Fruit fly (Drosophila melanogaster): ENCODE measurements around the gene csw.
A peak's percentile ranks its signal among the peaks of the same experiment; 100 is the strongest.

Gene csw

DNA sequence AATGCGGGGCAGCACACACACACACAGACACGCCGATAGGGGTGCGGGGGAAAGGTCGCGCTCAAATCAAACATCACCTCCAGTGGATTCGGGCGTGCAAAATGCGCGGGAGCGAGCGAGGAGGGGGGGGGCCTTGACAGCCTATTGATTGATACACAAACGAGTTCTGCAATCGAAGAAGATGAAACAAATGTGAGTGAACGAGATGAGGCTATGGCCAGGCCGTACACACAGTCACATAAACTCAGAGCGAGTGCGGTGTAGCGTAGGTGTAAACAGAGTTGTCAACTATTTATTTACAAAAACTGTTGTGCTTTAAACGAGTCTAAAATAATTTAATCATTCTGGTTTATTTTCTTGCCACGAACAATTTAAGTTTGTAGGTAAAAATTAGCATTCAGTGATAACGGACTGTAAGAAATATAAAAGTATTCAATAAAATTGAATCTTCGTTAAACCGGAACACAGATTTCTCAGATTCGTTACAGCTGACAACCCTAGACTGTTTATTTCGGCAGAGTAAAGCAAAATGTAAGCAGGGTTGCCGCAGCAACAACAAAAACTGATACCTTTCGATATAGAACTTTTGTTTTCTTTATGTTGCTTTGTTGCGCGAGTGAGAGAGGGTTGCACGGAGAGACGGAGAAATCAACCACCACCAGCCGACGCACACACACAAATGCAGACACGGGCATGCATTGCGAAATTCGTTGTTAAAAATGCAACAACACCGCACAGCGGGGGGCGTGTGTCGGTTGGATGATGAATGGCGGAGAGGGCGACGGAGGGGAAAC, 41.1 kb downstream of the csw start (continued):
- TF ChIP-seq CG9727 (GFP tag; optimal IDR thresholded peaks at IDR 0.05) (peak; percentile 91), jing (GFP tag; optimal IDR thresholded peaks at IDR 0.05) (peak; percentile 73), Tbp (GFP tag; optimal IDR thresholded peaks at IDR 0.05) (no peak), zf30C (GFP tag; optimal IDR thresholded peaks at IDR 0.05) (no peak), CG7839 (tag; optimal IDR thresholded peaks at IDR 0.05) (peak; percentile 93), lmd (GFP tag; IDR thresholded peaks at IDR 0.05) (peak; percentile 86), Poxn (GFP tag; IDR thresholded peaks at IDR 0.05) (no peak; the same call in 1 of the 2 replicates), CG8089 (GFP tag; optimal IDR thresholded peaks at IDR 0.05) (peak; percentile 65), run (tag; optimal IDR thresholded peaks at IDR 0.05) (peak; percentile 87), Six4 (GFP tag; optimal IDR thresholded peaks at IDR 0.05) (peak; percentile 77), CG6689 (GFP tag; IDR thresholded peaks at IDR 0.05) (peak; percentile 89), danr (GFP tag; IDR thresholded peaks at IDR 0.05) (peak; percentile 76), gsb-n (tag; optimal IDR thresholded peaks at IDR 0.05) (peak; percentile 88), aop (GFP tag; IDR thresholded peaks at IDR 0.05) (no peak), dimm (GFP tag; IDR thresholded peaks at IDR 0.05) (peak; percentile 42; the same call in 1 of the 2 replicates), stwl (tag; optimal IDR thresholded peaks at IDR 0.05) (peak; percentile 53), Max (GFP tag; optimal IDR thresholded peaks at IDR 0.05) (peak; percentile 83), CG9817 (tag; optimal IDR thresholded peaks at IDR 0.05) (peak; percentile 87), CG11247 (GFP tag; IDR thresholded peaks at IDR 0.05) (peak; percentile 78), CG12391 (tag; optimal IDR thresholded peaks at IDR 0.05) (peak; percentile 93), fd96Cb (tag; optimal IDR thresholded peaks at IDR 0.05) (peak; percentile 87), chinmo (GFP tag; IDR thresholded peaks at IDR 0.05; ENCODE audit: partially characterized antibody) (peak; percentile 85; the same call in 3 of the 4 replicates), CoRest (tag; optimal IDR thresholded peaks at IDR 0.05) (peak; percentile 94), CG17385 (GFP tag; optimal IDR thresholded peaks at IDR 0.05) (peak; percentile 89), CG10959 (GFP tag; IDR thresholded peaks at IDR 0.05) (peak; percentile 71), tna (GFP tag; IDR thresholded peaks at IDR 0.05; ENCODE audit: partially characterized antibody) (no peak), CG2199 (GFP tag; IDR thresholded peaks at IDR 0.05) (peak; percentile 43; the same call in 1 of the 3 replicates)

DNA sequence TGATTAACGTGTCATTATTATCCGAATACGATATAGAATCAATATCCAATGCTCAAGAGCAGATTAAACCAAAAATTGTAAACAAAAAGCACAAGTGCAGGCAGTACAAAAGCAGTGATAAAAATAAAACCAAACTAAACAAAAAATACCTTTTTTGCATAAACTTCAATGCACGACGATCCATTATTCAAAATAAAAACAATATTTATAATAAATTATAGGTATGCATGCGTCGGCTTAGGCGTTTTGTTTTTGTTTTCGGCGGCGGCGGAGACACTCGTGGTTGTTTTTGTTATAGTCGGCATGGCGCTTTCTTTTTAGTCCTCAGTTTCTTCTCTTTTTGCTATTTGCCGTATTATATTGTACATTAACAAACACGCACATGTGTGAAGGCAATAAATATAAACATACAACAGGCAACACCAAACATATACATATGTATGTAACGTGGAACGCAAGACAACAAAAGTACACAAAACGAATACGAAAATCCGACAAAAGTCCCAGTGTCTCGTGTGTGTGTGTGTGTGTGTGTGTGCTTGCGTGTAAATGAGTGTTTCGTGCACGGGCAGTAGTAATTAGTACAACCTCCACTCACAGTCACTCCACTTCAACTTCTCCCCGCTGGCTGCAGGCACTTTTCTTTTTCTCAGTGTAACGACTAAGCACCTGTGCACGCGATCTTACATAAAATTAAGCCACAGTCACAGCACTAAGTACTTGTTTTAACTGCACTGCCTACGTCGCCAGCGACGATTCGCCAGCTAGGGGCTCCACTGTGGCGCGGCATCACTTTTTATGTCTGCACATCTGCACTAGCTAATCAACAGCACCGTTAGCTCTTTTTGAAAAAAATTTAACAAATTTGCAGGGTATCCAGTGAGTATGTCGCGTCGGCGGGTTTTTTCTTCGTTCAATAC, 42.1 kb downstream of the csw start:
- TF ChIP-seq hb (GFP tag; IDR thresholded peaks at IDR 0.05; ENCODE audit: partially characterized antibody) (no peak), sens-2 (GFP tag; IDR thresholded peaks at IDR 0.05) (no peak), zf30C (GFP tag; optimal IDR thresholded peaks at IDR 0.05) (peak; percentile 78), lab (GFP tag; optimal IDR thresholded peaks at IDR 0.05) (peak; percentile 6), CG8089 (GFP tag; optimal IDR thresholded peaks at IDR 0.05) (no peak), Rfx (GFP tag; IDR thresholded peaks at IDR 0.05) (peak; percentile 54), CG8944 (GFP tag; optimal IDR thresholded peaks at IDR 0.05) (peak; percentile 23), CG10366 (GFP tag; IDR thresholded peaks at IDR 0.05) (peak; percentile 39; the same call in 1 of the 2 replicates), H2.0 (GFP tag; IDR thresholded peaks at IDR 0.05) (peak; percentile 41), NC2α (GFP tag; optimal IDR thresholded peaks at IDR 0.05) (no peak), CHES-1-like (GFP tag; optimal IDR thresholded peaks at IDR 0.05) (peak; percentile 14), CG3281 (GFP tag; optimal IDR thresholded peaks at IDR 0.05) (peak; percentile 30), Lim3 (GFP tag; IDR thresholded peaks at IDR 0.05) (no peak), cas (GFP tag; IDR thresholded peaks at IDR 0.05) (no peak), NfI (GFP tag; optimal IDR thresholded peaks at IDR 0.05) (peak; percentile 21), CG7357 (GFP tag; IDR thresholded peaks at IDR 0.05) (0 out of 3 replicates have a peak, but pooled peaks have one; percentile 54), CG18619 (GFP tag; optimal IDR thresholded peaks at IDR 0.05) (peak; percentile 27), phol (tag; optimal IDR thresholded peaks at IDR 0.05) (peak; percentile 40), ato (GFP tag; IDR thresholded peaks at IDR 0.05; ENCODE audit: partially characterized antibody) (no peak), sima (GFP tag; optimal IDR thresholded peaks at IDR 0.05) (no peak), CG2678 (tag; optimal IDR thresholded peaks at IDR 0.05) (peak; percentile 61), bbx (GFP tag; IDR thresholded peaks at IDR 0.05; ENCODE audit: partially characterized antibody) (no peak)

Measured in whole organism, embryonic.